Fruit fly (Drosophila melanogaster): ENCODE data around the gene Dhc1.

DNA sequence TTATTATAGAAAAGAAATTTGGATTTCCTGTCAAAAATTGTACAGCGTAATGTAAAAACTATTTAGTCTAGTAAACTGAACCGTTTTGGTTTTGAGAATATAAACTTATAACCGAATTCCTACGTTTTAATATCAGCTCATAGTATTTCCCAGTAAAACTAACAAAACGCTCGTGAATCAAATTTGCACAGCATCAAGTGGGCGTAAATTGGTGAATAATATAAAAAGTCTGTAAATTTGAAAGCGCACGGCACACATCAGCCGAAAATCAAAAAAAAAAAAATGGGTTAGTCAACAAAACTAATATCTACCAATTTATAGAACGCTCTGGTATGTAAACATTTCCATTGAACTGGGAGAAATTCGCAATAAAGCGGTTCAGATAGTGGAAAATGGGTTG is 36.6 kb downstream of the Dhc1 start, which contains the start of gene Dh44:
- TF ChIP-seq Scr (GFP tag; IDR thresholded peaks at IDR 0.05; ENCODE audit: partially characterized antibody) (no peak), CG30020 (tag; optimal IDR thresholded peaks at IDR 0.05) (no peak), Ssrp (tag; optimal IDR thresholded peaks at IDR 0.05) (no peak), ATbp (GFP tag; optimal IDR thresholded peaks at IDR 0.05) (no peak), psq (GFP tag; optimal IDR thresholded peaks at IDR 0.05) (no peak), CTCF (GFP tag; optimal IDR thresholded peaks at IDR 0.05) (no peak), Rfx (GFP tag; IDR thresholded peaks at IDR 0.05) (no peak), br (optimal IDR thresholded peaks at IDR 0.05) (no peak), CG4730 (GFP tag; IDR thresholded peaks at IDR 0.05) (no peak), Camta (GFP tag; optimal IDR thresholded peaks at IDR 0.05) (no peak), CG2202 (tag; optimal IDR thresholded peaks at IDR 0.05) (no peak), Blimp-1 (GFP tag; optimal IDR thresholded peaks at IDR 0.05) (no peak)
